Worm (Caenorhabditis elegans) whole organism, L4/young adult: ENCODE data around the gene lgc-21.

Source experiments
- W03F9.2 ChIP-seq: fragments of 150-350 bp; optimal IDR thresholded peaks from 2 replicates; lab custom pipeline; 2014; ENCODE audit warnings: missing biosample characterization, missing genetic modification characterization
- dao-5 ChIP-seq: sonication (generic microtip); optimal IDR thresholded peaks from 2 replicates; lab custom pipeline; 2016; ENCODE audit warnings: missing genotype, missing genetic modification characterization, moderate library complexity, missing compliant biosample characterization
- him-1 ChIP-seq: sonication (generic microtip); optimal IDR thresholded peaks from 2 replicates; lab custom pipeline; 2016; ENCODE audit warnings: missing genotype, missing genetic modification reagents, missing genetic modification characterization, missing compliant biosample characterization

The lgc-21 gene

ce11 chrX:14024400-14024953 lies 43.3 kb downstream of the lgc-21 start:
- no peak for TF ChIP-seq him-1
- TF ChIP-seq W03F9.2 = no peak
- TF ChIP-seq dao-5 (tag; lab: Kevin White, UChicago) = no peak

DNA sequence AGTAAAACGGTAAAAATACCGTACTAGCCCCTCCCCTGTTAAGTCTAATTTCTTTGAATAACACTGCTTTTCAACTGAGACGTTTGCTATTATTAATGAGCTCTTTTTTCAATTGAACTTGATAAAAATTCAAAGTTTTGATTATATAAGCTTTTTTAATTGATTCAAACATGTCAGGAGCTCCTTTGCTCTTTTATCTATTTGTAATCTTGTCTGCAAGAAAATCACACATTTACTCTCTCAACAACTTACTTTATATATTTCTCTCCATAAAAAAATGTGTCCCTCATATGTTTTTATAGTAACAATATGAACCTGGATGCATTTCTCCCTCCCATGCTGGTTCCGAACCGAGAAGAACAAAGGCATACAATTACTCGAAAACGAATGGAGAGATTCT lies 47.5 kb downstream of the lgc-21 start, which contains the start of gene C04C11.1:
Gene C04C11.1, plus strand, starts transcription at position 301 of the 400 bp plus-strand sequence.
- no peak for TF ChIP-seq W03F9.2
- no peak for TF ChIP-seq him-1
- no peak for TF ChIP-seq dao-5 (tag; lab: Kevin White, UChicago)

- TF ChIP-seq dao-5 (tag; lab: Kevin White, UChicago) (no peak), him-1 (peak; percentile 82)
Observed at ce11 chrX:14016698-14017097, 51.1 kb downstream of the lgc-21 start.

DNA sequence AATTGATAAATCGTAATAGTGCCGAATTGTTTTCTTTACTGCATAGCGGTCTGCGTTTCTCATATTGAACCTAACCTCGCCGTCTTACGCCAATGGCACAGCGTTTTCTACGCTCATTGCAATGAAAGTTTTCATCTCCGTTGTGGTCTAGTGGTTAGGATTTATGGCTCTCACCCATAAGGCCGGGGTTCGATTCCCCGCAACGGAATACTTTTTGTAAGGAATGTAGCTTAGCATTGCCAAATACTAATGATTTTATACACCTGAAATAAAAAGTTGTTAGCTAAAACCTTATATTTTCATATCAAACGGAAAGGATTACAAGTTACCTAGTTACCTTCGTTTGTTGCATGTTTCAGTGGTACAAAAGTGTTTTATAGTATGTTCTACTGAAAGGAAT lies 52.0 kb downstream of the lgc-21 start:
- TF ChIP-seq dao-5 (tag; lab: Kevin White, UChicago) (peak; percentile 73), W03F9.2 (peak; percentile 59), him-1 (peak; percentile 95)

DNA sequence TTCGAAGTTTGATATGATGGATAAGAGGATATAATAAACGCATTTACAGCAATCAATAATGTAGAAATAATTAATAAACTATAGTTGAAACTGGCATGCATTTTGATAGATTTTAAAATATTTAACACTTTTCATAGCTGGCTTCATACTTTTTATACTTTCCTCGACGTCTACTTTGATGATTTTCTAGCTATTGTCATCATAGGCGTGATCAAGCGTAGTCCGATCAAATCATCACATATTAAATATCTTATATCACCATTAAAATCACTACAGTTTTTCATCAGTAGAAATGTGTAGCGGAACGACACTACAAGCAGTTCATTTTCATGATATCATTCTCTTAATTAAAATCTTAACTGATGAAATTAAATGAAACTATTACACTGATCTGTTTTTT lies 52.4 kb downstream of the lgc-21 start, which contains the start of gene C04C11.25:
Gene C04C11.25, minus strand, starts transcription at position 101 of the 400 bp plus-strand sequence.
- TF ChIP-seq dao-5 (tag; lab: Kevin White, UChicago) (no peak), him-1 (no peak), W03F9.2 (no peak)
